Fruit fly (Drosophila melanogaster): ENCODE results near the gene CG34126.

The CG34126 gene

DNA sequence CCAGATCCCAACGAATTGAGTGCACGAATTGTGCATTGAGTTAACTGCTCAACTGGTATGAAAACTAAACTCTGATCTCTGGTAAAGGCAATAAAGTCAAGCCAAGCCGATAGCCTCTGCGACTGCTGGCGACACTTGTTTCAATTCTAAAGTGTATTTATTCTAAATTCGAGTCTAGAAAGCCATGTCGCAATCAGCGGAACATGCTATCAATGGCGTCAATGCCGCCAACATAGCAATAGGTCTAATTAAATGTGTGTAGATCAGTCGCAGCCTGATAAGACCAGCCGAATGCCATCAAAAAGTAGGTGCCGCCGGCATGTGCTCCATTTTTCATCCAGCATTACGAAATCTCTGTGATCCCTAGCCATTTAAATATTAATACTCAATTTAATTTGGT, 44.1 kb downstream of the CG34126 start:
- TF ChIP-seq CTCF (optimal IDR thresholded peaks at IDR 0.05), result no peak
- no peak for TF ChIP-seq CG8478 (optimal IDR thresholded peaks at IDR 0.05)

- TF ChIP-seq CG8478 (optimal IDR thresholded peaks at IDR 0.05) (no peak), CTCF (optimal IDR thresholded peaks at IDR 0.05) (no peak)
Observed at dm6 chr2L:5027321-5028069, 46.1 kb downstream of the CG34126 start.

- TF ChIP-seq CG8478 (optimal IDR thresholded peaks at IDR 0.05) (no peak), CTCF (optimal IDR thresholded peaks at IDR 0.05) (no peak)
Observed at dm6 chr2L:5028091-5028490, 46.7 kb downstream of the CG34126 start, which contains the start of gene vkg. TSS of gene vkg (minus strand) at chr2L:5028191.

- no peak for TF ChIP-seq CTCF (optimal IDR thresholded peaks at IDR 0.05)
- TF ChIP-seq CG8478 (optimal IDR thresholded peaks at IDR 0.05), result no peak
Observed at dm6 chr2L:5029049-5029808, 47.8 kb downstream of the CG34126 start, which contains the start of gene Col4a1. TSS of gene Col4a1 (plus strand) at chr2L:5029609.

dm6 chr2L:5029809-5030108, 48.3 kb downstream of the CG34126 start:
- TF ChIP-seq CG8478 (optimal IDR thresholded peaks at IDR 0.05), result no peak
- TF ChIP-seq CTCF (optimal IDR thresholded peaks at IDR 0.05), result no peak

DNA sequence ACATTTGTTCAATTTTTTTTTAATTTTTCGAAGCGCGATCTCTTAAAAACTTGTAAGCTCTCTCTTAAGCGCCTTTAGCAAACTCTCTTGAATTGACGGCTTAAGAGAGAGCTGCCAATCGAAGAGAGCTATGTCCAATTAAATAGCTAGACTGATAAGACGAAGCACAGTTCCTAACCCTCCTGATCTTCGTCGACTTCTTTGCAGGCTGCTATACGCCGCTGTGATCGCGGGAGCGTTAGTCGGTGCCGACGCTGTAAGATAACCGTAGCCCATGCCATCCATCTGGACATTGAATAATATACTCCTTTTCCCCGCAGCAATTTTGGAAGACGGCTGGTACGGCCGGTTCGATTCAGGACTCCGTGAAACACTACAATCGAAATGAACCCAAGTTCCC, 49.1 kb downstream of the CG34126 start:
- TF ChIP-seq CG8478 (optimal IDR thresholded peaks at IDR 0.05) (no peak), CTCF (optimal IDR thresholded peaks at IDR 0.05) (no peak)

dm6 chr2L:5031399-5031798, 50.0 kb downstream of the CG34126 start:
- TF ChIP-seq CTCF (optimal IDR thresholded peaks at IDR 0.05), result no peak
- TF ChIP-seq CG8478 (optimal IDR thresholded peaks at IDR 0.05), result no peak

- TF ChIP-seq CTCF (optimal IDR thresholded peaks at IDR 0.05), result no peak
- TF ChIP-seq CG8478 (optimal IDR thresholded peaks at IDR 0.05), result no peak
Observed at dm6 chr2L:5031886-5032285, 50.5 kb downstream of the CG34126 start.

DNA sequence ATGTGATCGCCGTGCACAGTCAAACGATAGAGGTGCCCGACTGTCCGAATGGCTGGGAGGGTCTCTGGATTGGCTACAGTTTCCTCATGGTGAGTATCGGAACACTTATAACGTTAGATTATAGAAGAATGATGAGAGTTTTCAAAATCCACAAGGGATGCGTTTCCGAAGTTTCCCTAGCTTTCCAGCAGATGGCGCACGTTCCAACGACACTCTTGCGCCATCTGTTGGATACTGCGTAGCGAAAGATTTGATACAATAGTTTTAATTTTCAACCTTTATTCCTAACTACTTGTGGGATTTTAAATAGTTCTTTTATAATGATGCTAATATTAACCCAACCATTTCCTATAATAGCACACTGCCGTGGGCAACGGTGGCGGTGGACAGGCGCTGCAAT, 54.7 kb downstream of the CG34126 start:
- TF ChIP-seq CTCF (optimal IDR thresholded peaks at IDR 0.05) (peak; percentile 87 to 88), CG8478 (optimal IDR thresholded peaks at IDR 0.05) (no peak)

dm6 chr2L:5037402-5037860, 56.0 kb downstream of the CG34126 start, which contains the start of the genes CG14042 and SP555:
TSS of gene CG14042 (plus strand) at chr2L:5037709.
TSS of gene SP555 (plus strand) at chr2L:5037709.
- TF ChIP-seq CG8478 (optimal IDR thresholded peaks at IDR 0.05) (no peak), CTCF (optimal IDR thresholded peaks at IDR 0.05) (no peak)

dm6 chr2L:5042076-5042475, 60.7 kb downstream of the CG34126 start:
- TF ChIP-seq CTCF (optimal IDR thresholded peaks at IDR 0.05), result no peak
- TF ChIP-seq CG8478 (optimal IDR thresholded peaks at IDR 0.05), result no peak
